Worm (Caenorhabditis elegans) whole organism, L4 larva: ENCODE measurements around the gene acdh-11.
A peak's percentile ranks its signal among the peaks of the same experiment; 100 is the strongest.

ENCODE experiments used
- F37D6.2 ChIP-seq: sonication (generic microtip); optimal IDR thresholded peaks from 2 replicates; lab custom pipeline; 2016; ENCODE audit warnings: mild to moderate bottlenecking, missing genetic modification characterization, missing compliant biosample characterization
- Y5F2A.4 ChIP-seq: fragments of 200-800 bp; sonication (Bioruptor generic); optimal IDR thresholded peaks from 2 replicates; lab custom pipeline; 2018; ENCODE audit warnings: mild to moderate bottlenecking, missing genetic modification characterization, missing compliant biosample characterization
- aha-1 ChIP-seq: fragments of 150-350 bp; peaks from one replicate; lab custom pipeline; 2014; ENCODE audit warnings: missing biosample characterization, missing genetic modification characterization
- ceh-32 ChIP-seq: sonication (generic microtip); optimal IDR thresholded peaks from 2 replicates; lab custom pipeline; 2016; ENCODE audit warnings: mild to moderate bottlenecking, missing genetic modification characterization, missing compliant biosample characterization; ENCODE audit not compliant: poor library complexity
- ceh-44 ChIP-seq: fragments of 200-800 bp; sonication (Bioruptor generic); IDR thresholded peaks from 2 replicates; pipeline ENCODE4 v1.3.6; 2022; ENCODE audit warnings: missing genetic modification reagents, missing genetic modification characterization, missing compliant biosample characterization
- ceh-62 ChIP-seq: sonication (generic microtip); optimal IDR thresholded peaks from 2 replicates; lab custom pipeline; 2017; ENCODE audit warnings: missing biosample characterization, missing genetic modification characterization
- cey-2 ChIP-seq: sonication (generic microtip); optimal IDR thresholded peaks from 3 replicates; lab custom pipeline; 2017; ENCODE audit warnings: missing genetic modification characterization, mild to moderate bottlenecking, missing compliant biosample characterization, antibody characterized with exemption, borderline replicate concordance; ENCODE audit not compliant: insufficient read depth
- daf-16 ChIP-seq, 3 experiments: sonication (generic microtip); optimal IDR thresholded peaks; 2 replicates each; lab custom pipeline; 2016 to 2017; ENCODE audit warnings: missing genetic modification characterization in 3 of 3, missing genetic modification reagents in 3 of 3, mild to moderate bottlenecking in 2 of 3, missing compliant biosample characterization in 2 of 3, missing biosample characterization in 1 of 3, moderate library complexity in 1 of 3
- dmd-8 ChIP-seq: fragments of 200-800 bp; sonication (Bioruptor generic); IDR thresholded peaks from 2 replicates; pipeline ENCODE4 v1.3.6; 2022; ENCODE audit warnings: missing genetic modification characterization, missing compliant biosample characterization
- egl-43 ChIP-seq: fragments of 200-800 bp; sonication (Bioruptor generic); IDR thresholded peaks from 2 replicates; pipeline ENCODE4 v1.3.6; 2022; ENCODE audit warnings: missing genetic modification reagents, missing genetic modification characterization, missing compliant biosample characterization
- fkh-10 ChIP-seq: fragments of 150-350 bp; optimal IDR thresholded peaks from 2 replicates; lab custom pipeline; 2014; ENCODE audit warnings: missing biosample characterization, missing genetic modification reagents, missing genetic modification characterization
- hlh-30 ChIP-seq: sonication (generic microtip); optimal IDR thresholded peaks from 2 replicates; lab custom pipeline; 2017; ENCODE audit warnings: antibody characterized with exemption, mild to moderate bottlenecking, missing genetic modification characterization, missing compliant biosample characterization; ENCODE audit not compliant: insufficient read depth
- lim-7 ChIP-seq: fragments of 200-800 bp; sonication (Bioruptor generic); IDR thresholded peaks from 2 replicates; pipeline ENCODE4 v1.3.6; 2022; ENCODE audit warnings: missing genetic modification characterization, missing compliant biosample characterization
- lsy-2 ChIP-seq, 2 experiments: fragments of 150-350 bp in 1 of 2; sonication (generic microtip) in 1 of 2; optimal IDR thresholded peaks; 2 replicates each; lab custom pipeline; 2014 to 2017; ENCODE audit warnings: missing biosample characterization in 2 of 2, missing genetic modification characterization in 2 of 2
- mes-2 ChIP-seq: sonication (generic microtip); optimal IDR thresholded peaks from 2 replicates; lab custom pipeline; 2016; ENCODE audit warnings: missing genotype, mild to moderate bottlenecking, missing genetic modification characterization, missing compliant biosample characterization; ENCODE audit not compliant: poor library complexity, severe bottlenecking
- nhr-237 ChIP-seq: sonication (generic microtip); optimal IDR thresholded peaks from 2 replicates; lab custom pipeline; 2017; ENCODE audit warnings: missing biosample characterization, missing genetic modification characterization
- nhr-77 ChIP-seq: fragments of 150-350 bp; optimal IDR thresholded peaks from 2 replicates; lab custom pipeline; 2014; ENCODE audit warnings: missing biosample characterization, missing genetic modification characterization
- pha-4 ChIP-seq, 2 experiments: fragments of 150-350 bp in 1 of 2; fragments of 200-800 bp in 1 of 2; sonication (Bioruptor generic) in 1 of 2; IDR thresholded peaks in 1 of 2; optimal IDR thresholded peaks in 1 of 2; 2 replicates each; pipeline versions ENCODE4 v1.3.6 to Lab custom; 2014 to 2022; ENCODE audit warnings: missing genetic modification characterization in 2 of 2, missing genetic modification reagents in 2 of 2, missing biosample characterization in 1 of 2, missing compliant biosample characterization in 1 of 2
- skn-1 ChIP-seq: fragments of 150-350 bp; optimal IDR thresholded peaks from 2 replicates; lab custom pipeline; 2014; ENCODE audit warnings: missing biosample characterization, missing genetic modification characterization
- zip-2 ChIP-seq: fragments of 150-350 bp; optimal IDR thresholded peaks from 2 replicates; lab custom pipeline; 2014; ENCODE audit warnings: missing biosample characterization, missing genetic modification characterization

Gene acdh-11

ce11 chrIII:10608161-10608560, 42.1 kb downstream of the acdh-11 start:
- peak; percentile 92 for TF ChIP-seq aha-1 (tag; lab: Kevin White, UChicago)
- no peak for TF ChIP-seq mes-2
- TF ChIP-seq daf-16 (GFP tag; optimal IDR thresholded peaks at IDR 0.05; lab: Kevin White, UChicago): no peak
- peak; percentile 2 for TF ChIP-seq daf-16 (tag; optimal IDR thresholded peaks at IDR 0.05; lab: Kevin White, UChicago)
- TF ChIP-seq nhr-237 (tag; lab: Kevin White, UChicago): no peak
- peak; percentile 4 for TF ChIP-seq fkh-10 (GFP tag; lab: Kevin White, UChicago)
- no peak for TF ChIP-seq ceh-62
- TF ChIP-seq lsy-2 (tag; optimal IDR thresholded peaks at IDR 0.05; lab: Kevin White, UChicago): peak in 1 of 2 experiments; percentile 15

- TF ChIP-seq pha-4 (GFP tag; IDR thresholded peaks at IDR 0.05; lab: Robert Waterston, UW): no peak
- no peak for TF ChIP-seq pha-4 (tag; optimal IDR thresholded peaks at IDR 0.05; lab: Kevin White, UChicago)
- TF ChIP-seq lsy-2 (tag; optimal IDR thresholded peaks at IDR 0.05; lab: Kevin White, UChicago): no peak
- TF ChIP-seq skn-1 (tag; lab: Kevin White, UChicago): no peak
- TF ChIP-seq zip-2 (tag; lab: Kevin White, UChicago): no peak
- TF ChIP-seq cey-2 (tag; lab: Kevin White, UChicago): no peak
- no peak for TF ChIP-seq nhr-77
- no peak for TF ChIP-seq egl-43 (GFP tag; lab: Robert Waterston, UW)
- TF ChIP-seq dmd-8: no peak
- no peak for TF ChIP-seq lim-7
- TF ChIP-seq, all 104 proteins: peak for 0
Measured at ce11 chrIII:10612333-10612732, 46.3 kb downstream of the acdh-11 start, which contains the start of gene Y39A1A.24. TSS of gene Y39A1A.24 (plus strand) at chrIII:10612633.

- TF ChIP-seq F37D6.2 (tag; lab: Kevin White, UChicago): no peak
- TF ChIP-seq hlh-30 (tag; lab: Kevin White, UChicago): no peak
- TF ChIP-seq ceh-44 (GFP tag; lab: Robert Waterston, UW): no peak
- no peak for TF ChIP-seq ceh-32
- TF ChIP-seq Y5F2A.4 (GFP tag; lab: Kevin White, UChicago): no peak
- no peak for TF ChIP-seq skn-1 (tag; lab: Kevin White, UChicago)
Measured at ce11 chrIII:10615166-10615565, 49.1 kb downstream of the acdh-11 start, which contains the start of gene mrpl-22. TSS of gene mrpl-22 (plus strand) at chrIII:10615466.
